Fruit fly (Drosophila melanogaster): Measurements from ENCODE around the gene wnd.

dm6 chr3L:19618072-19618958, 17.3 kb downstream of the wnd start, which contains the start of gene asf1:
- no peak for TF ChIP-seq CG9705 (GFP tag; optimal IDR thresholded peaks at IDR 0.05)
- TF ChIP-seq foxo (GFP tag; optimal IDR thresholded peaks at IDR 0.05) = no peak
- TF ChIP-seq GATAd (GFP tag; optimal IDR thresholded peaks at IDR 0.05) = no peak
- TF ChIP-seq Jra (GFP tag; optimal IDR thresholded peaks at IDR 0.05) = no peak
- no peak for TF ChIP-seq Hr78 (GFP tag; optimal IDR thresholded peaks at IDR 0.05)
- peak; percentile 63 for TF ChIP-seq fru (GFP tag; optimal IDR thresholded peaks at IDR 0.05)
- TF ChIP-seq tai (GFP tag; optimal IDR thresholded peaks at IDR 0.05) = no peak
- TF ChIP-seq br (GFP tag; optimal IDR thresholded peaks at IDR 0.05) = no peak
- TF ChIP-seq OdsH (GFP tag; optimal IDR thresholded peaks at IDR 0.05) = peak; percentile 37
- TF ChIP-seq lola (GFP tag; optimal IDR thresholded peaks at IDR 0.05) = no peak
- no peak for TF ChIP-seq CrebA (GFP tag; optimal IDR thresholded peaks at IDR 0.05; ENCODE audit: borderline replicate concordance)
- no peak for TF ChIP-seq pan (optimal IDR thresholded peaks at IDR 0.05)
- TF ChIP-seq sage (GFP tag; optimal IDR thresholded peaks at IDR 0.05) = no peak

Measured in whole organism, wandering third instar larva.